Worm (Caenorhabditis elegans): ENCODE measurements around the gene Y53G8AR.1.

- TF ChIP-seq med-1 (GFP tag; optimal IDR thresholded peaks at IDR 0.05; ENCODE audit: insufficient read depth): no peak
- TF ChIP-seq klf-2 (GFP tag; conservative IDR thresholded peaks at IDR 0.05): no peak
- TF ChIP-seq flt-1 (GFP tag; IDR thresholded peaks at IDR 0.05): no peak
- no peak for TF ChIP-seq tab-1 (GFP tag; IDR thresholded peaks at IDR 0.05)
- TF ChIP-seq ref-1 (GFP tag; conservative IDR thresholded peaks at IDR 0.05): no peak
- no peak for TF ChIP-seq T22C8.4 (GFP tag; IDR thresholded peaks at IDR 0.05)
Observed at ce11 chrIII:3311607-3312006, 21.2 kb upstream of the Y53G8AR.1 start.
